Worm (Caenorhabditis elegans): ENCODE data around the gene swp-1.

swp-1 gene

ce11 chrIII:5708024-5708423, 2.7 kb upstream of the swp-1 start:
- no peak for TF ChIP-seq unc-62 (GFP tag; optimal IDR thresholded peaks at IDR 0.05)

DNA sequence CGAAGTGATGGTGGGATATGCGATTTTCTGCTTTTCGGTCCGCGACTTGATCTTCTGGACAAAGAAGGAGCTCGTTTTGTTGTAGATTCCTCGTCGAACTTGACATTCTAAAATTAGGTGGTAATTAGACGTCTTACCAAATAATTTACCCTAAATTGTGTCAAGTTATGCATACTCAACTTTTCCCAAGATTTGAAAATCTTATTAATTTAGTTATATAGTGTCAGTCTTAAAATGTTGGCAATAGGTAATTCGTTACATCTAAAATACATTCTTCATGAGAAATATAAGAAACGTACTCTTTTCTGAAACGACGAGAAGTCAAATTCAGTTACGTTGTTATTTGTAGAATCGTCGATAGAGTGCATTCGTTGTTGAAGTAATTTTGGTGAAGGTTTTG, 2.2 kb upstream of the swp-1 start:
- TF ChIP-seq unc-62 (GFP tag; optimal IDR thresholded peaks at IDR 0.05) = no peak

DNA sequence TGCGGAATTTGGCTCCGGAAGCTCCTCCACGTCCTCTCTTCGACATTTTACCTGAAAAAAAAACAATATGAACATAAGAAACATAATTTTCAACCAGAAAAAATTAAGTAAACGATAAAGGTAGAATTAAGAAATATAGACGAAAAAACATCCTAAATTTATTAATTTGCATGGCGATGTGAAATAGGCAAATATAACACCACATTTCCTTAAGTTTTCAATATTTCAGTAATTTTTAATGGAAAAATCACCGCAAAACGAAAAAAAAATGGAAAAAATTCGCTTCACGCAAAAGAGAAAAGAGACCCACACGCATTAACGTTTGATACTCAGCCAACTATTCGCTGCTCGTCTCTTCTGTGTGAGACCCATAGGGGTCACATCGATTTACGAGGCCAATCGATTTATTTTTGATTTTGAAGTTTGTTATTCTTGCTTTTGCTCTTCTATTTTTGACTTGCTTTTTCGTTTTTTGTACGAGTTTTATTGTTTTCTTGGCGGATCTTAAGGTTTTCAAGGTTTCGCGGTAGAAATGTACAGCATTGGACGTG, 827 bp upstream of the swp-1 start, which contains the start of gene rpl-23:
Gene rpl-23 (minus strand): TSS at position 51 of the 551 bp plus-strand sequence.
- TF ChIP-seq unc-62 (GFP tag; optimal IDR thresholded peaks at IDR 0.05) = no peak

ce11 chrIII:5701491-5701890, 3.8 kb downstream of the swp-1 start:
- no peak for TF ChIP-seq unc-62 (GFP tag; optimal IDR thresholded peaks at IDR 0.05)

- no peak for TF ChIP-seq unc-62 (GFP tag; optimal IDR thresholded peaks at IDR 0.05)
Measured at ce11 chrIII:5697963-5698730, 7.2 kb downstream of the swp-1 start, which contains the start of the genes lgg-3 and rgs-5. lgg-3 (minus strand) TSS chrIII:5698013. rgs-5 (plus strand) TSS chrIII:5698555.

DNA sequence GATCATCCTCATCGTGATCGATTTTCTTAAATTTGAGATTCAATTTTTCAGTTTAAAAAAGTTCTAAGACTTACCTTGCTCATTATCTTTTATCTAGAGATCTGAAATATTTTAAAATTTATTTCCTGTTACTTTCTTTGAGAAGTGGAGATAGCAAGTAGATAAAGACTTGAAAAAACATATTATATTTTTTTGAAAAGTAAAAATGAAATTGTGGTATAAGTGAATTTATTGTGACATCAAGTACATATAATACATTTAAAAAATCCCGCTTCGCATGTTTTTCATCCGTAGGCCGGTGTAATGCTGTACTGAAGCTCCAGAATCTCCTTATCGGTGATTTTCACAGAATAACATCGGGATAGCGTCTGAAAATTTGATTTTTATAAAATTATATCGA, 8.1 kb downstream of the swp-1 start, which contains the start of gene B0336.7:
Gene B0336.7 (minus strand): TSS at position 101 of the 400 bp plus-strand sequence.
- no peak for TF ChIP-seq unc-62 (GFP tag; optimal IDR thresholded peaks at IDR 0.05)

DNA sequence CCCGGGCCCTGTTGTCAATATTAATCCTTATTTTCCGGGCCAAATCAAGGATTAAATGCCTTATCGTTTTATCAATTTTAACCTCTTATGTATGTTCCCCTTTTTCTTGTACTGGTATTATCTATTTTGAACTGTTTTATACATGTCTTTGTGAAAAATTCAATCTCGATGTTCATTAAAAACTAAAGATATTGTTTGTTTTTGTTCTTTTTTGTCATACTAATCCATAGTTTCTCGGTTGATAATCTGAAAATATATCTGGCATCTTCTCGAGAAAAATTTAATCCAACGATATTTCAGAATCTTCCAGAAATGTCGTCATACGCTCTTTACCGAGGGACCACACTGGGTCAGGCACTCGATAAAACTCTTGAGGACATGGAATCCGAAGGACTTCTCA, 11.6 kb downstream of the swp-1 start, which contains the start of gene B0336.13:
Gene B0336.13 (plus strand): TSS at position 301 of the 400 bp plus-strand sequence.
- TF ChIP-seq unc-62 (GFP tag; optimal IDR thresholded peaks at IDR 0.05) = no peak

DNA sequence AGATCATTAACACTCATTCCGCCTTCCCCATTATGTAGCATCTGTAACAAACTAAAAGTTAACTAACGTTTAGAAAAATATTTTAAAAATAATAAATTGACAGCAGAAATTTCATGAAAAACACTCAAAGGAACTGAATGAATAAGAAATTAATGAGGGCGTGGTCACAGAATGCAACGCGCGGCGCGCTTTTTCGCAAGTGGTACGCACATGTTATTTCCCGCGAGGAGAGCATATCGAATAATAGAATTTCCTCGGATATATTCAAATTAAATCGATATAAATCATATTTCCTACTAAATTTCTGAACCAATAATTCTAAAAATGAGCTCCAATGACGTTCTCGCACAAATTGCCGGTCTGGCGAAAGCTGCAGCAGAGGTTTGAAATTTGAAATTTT, 12.6 kb downstream of the swp-1 start, which contains the start of the genes abi-1 and arle-14:
Gene abi-1 (minus strand): TSS at position 51 of the 400 bp plus-strand sequence.
Gene arle-14 (plus strand): TSS at position 217 of the 400 bp plus-strand sequence.
- no peak for TF ChIP-seq unc-62 (GFP tag; optimal IDR thresholded peaks at IDR 0.05)

DNA sequence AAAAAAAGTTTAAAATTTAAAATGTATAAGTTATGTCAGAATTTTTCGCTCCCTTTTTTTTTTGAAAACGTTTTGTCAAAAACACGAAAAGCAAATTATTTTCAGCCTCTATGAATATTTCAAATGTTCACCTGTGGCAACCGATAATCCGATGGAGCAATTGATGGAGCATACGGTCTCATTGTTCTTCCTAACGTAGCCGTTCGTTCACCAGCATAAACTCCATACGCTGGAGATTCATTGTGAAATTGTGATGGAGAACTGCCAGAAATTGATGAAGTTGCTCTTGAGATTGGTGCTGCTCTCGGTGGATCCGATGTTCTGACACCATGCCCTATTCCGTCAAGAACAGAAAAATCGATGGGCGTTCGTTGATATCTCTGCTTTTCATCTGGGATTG, 13.5 kb downstream of the swp-1 start:
- TF ChIP-seq unc-62 (GFP tag; optimal IDR thresholded peaks at IDR 0.05) = no peak

ce11 chrIII:5688246-5688645, 17.1 kb downstream of the swp-1 start:
- TF ChIP-seq unc-62 (GFP tag; optimal IDR thresholded peaks at IDR 0.05) = no peak

DNA sequence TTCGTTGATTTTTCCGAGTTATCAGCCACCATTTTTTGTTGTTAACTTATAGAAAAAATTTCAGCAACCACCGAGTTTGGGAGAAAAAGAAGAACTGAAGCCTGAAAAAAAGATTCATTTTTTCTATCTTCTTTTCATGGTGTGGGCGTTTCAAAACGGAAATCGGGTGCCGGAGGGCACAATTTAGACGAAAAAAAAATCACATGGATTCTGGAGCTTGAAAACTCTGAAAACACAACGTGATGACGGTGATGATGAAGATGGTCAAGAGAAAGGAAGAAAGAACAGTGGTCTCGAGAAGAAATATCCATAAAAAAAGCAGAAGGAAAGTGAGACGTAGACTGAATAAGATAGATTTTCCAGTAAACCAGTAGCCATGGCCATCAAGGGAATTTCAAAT, 21.3 kb downstream of the swp-1 start, which contains the start of gene rcan-1:
Gene rcan-1 (minus strand): TSS at position 101 of the 400 bp plus-strand sequence.
- no peak for TF ChIP-seq unc-62 (GFP tag; optimal IDR thresholded peaks at IDR 0.05)

- TF ChIP-seq unc-62 (GFP tag; optimal IDR thresholded peaks at IDR 0.05) = no peak
Measured at ce11 chrIII:5680141-5680540, 25.2 kb downstream of the swp-1 start, which contains the start of gene pst-2. pst-2 (plus strand) TSS chrIII:5680433.

DNA sequence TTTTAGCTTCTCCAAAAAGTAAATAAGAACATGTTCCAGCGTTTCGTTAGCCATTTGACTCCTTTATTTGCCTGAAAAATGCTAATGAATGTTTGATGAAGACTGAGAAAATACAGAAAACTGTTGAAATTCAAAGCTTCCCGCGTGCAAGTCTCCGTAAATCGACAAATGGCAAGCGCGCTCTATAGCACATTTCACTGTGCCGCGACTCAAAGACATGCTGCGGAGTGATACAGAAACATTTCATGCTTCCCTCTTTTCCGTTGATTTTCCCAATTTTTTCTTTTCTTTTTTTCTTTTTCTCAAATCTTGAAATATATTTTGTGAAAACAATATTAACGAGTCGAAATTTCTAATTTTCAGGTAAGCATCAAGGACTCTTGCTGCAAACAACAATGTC, 26.4 kb downstream of the swp-1 start, which contains the start of the genes ska-3 and rps-12:
Gene ska-3 (minus strand): TSS at position 71 of the 400 bp plus-strand sequence.
Gene rps-12 (plus strand): TSS at position 364 of the 400 bp plus-strand sequence.
- no peak for TF ChIP-seq unc-62 (GFP tag; optimal IDR thresholded peaks at IDR 0.05)

- no peak for TF ChIP-seq unc-62 (GFP tag; optimal IDR thresholded peaks at IDR 0.05)
Measured at ce11 chrIII:5677790-5678189, 27.5 kb downstream of the swp-1 start, which contains the start of gene F54E7.9. F54E7.9 (minus strand) TSS chrIII:5677890.

ce11 chrIII:5675384-5675984, 29.8 kb downstream of the swp-1 start:
- TF ChIP-seq unc-62 (GFP tag; optimal IDR thresholded peaks at IDR 0.05) = no peak

DNA sequence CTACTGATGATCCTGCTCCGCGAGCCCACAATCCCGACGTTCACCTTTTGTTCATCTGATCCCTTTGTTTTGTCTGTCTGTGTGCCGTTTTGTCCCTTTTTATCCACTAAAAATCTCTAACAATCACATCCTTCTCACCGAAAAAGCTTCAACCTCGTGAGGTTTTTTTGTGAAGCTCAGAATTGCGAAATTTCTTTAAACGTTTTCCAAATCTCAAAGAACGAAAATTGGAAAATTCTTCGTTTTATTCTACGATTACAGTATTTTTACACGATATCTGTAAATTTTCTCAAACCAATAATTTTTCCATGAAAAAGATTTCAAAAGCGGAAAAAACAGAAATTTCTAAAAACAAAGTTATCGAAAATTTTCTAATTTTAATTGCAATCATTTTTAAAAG, 31.1 kb downstream of the swp-1 start:
- TF ChIP-seq unc-62 (GFP tag; optimal IDR thresholded peaks at IDR 0.05) = no peak
